Fruit fly (Drosophila melanogaster) whole organism, prepupa: ENCODE measurements around the gene CG43120.
A peak's percentile ranks its signal among the peaks of the same experiment; 100 is the strongest.

ENCODE experiments used
- Blimp-1 ChIP-seq: fragments of 200-800 bp; sonication (Bioruptor generic); optimal IDR thresholded peaks from 3 replicates; lab custom pipeline; 2017; ENCODE audit warnings: missing biosample characterization, missing genetic modification characterization, mild to moderate bottlenecking, moderate library complexity, missing genetic modification reagents
- CG10631 ChIP-seq: fragments of 200-800 bp; sonication (Bioruptor generic); optimal IDR thresholded peaks from 2 replicates; lab custom pipeline; 2016; ENCODE audit warnings: missing biosample characterization, missing genetic modification characterization
- CG10669 ChIP-seq: fragments of 200-800 bp; sonication (Bioruptor generic); optimal IDR thresholded peaks from 3 replicates; lab custom pipeline; 2018; ENCODE audit warnings: missing biosample characterization, mild to moderate bottlenecking, missing genetic modification characterization, moderate library complexity
- CG11294 ChIP-seq: fragments of 200-800 bp; sonication (Bioruptor generic); IDR thresholded peaks from 2 replicates; pipeline ENCODE4 v1.3.6; 2022; ENCODE audit warnings: missing biosample characterization, missing genetic modification characterization
- CG11762 ChIP-seq: fragments of 200-800 bp; sonication (Bioruptor generic); optimal IDR thresholded peaks from 3 replicates; lab custom pipeline; 2016; ENCODE audit warnings: missing biosample characterization, missing genetic modification characterization; ENCODE audit not compliant: insufficient read depth
- CG11902 ChIP-seq: fragments of 200-800 bp; sonication (Bioruptor generic); optimal IDR thresholded peaks from 3 replicates; lab custom pipeline; 2016; ENCODE audit warnings: missing biosample characterization, missing genetic modification characterization
- CG15336 ChIP-seq: fragments of 200-800 bp; sonication (Bioruptor generic); IDR thresholded peaks from 2 replicates; pipeline ENCODE4 v1.3.6; 2022; ENCODE audit warnings: missing biosample characterization, missing genetic modification characterization
- CG1621 ChIP-seq: fragments of 200-800 bp; sonication (Bioruptor generic); optimal IDR thresholded peaks from 3 replicates; lab custom pipeline; 2018; ENCODE audit warnings: missing biosample characterization, mild to moderate bottlenecking, missing genetic modification characterization
- CG16779 ChIP-seq: fragments of 200-800 bp; sonication (Bioruptor generic); optimal IDR thresholded peaks from 3 replicates; lab custom pipeline; 2017; ENCODE audit warnings: missing biosample characterization, mild to moderate bottlenecking, missing genetic modification characterization
- CG3032 ChIP-seq: fragments of 200-800 bp; optimal IDR thresholded peaks from 2 replicates; lab custom pipeline; 2019; ENCODE audit warnings: missing biosample characterization, mild to moderate bottlenecking, missing genetic modification characterization, moderate library complexity
- CG31627 ChIP-seq: fragments of 200-800 bp; sonication (Bioruptor generic); optimal IDR thresholded peaks from 3 replicates; lab custom pipeline; 2016; ENCODE audit warnings: missing biosample characterization, missing genetic modification characterization
- CG32006 ChIP-seq: fragments of 200-800 bp; sonication (Bioruptor generic); optimal IDR thresholded peaks from 3 replicates; lab custom pipeline; 2017; ENCODE audit warnings: missing biosample characterization, mild to moderate bottlenecking, missing genetic modification characterization
- CG34406 ChIP-seq: fragments of 200-800 bp; sonication (Bioruptor generic); optimal IDR thresholded peaks from 3 replicates; lab custom pipeline; 2016; ENCODE audit warnings: missing biosample characterization, missing genetic modification characterization
- CG3919 ChIP-seq: fragments of 200-800 bp; sonication (Bioruptor generic); optimal IDR thresholded peaks from 3 replicates; lab custom pipeline; 2016; ENCODE audit warnings: missing biosample characterization, missing genetic modification characterization
- CG4318 ChIP-seq: fragments of 200-800 bp; sonication (Bioruptor generic); optimal IDR thresholded peaks from 3 replicates; lab custom pipeline; 2017; ENCODE audit warnings: missing biosample characterization, mild to moderate bottlenecking, missing genetic modification characterization
- CG6163 ChIP-seq: fragments of 200-800 bp; sonication (Bioruptor generic); IDR thresholded peaks from 3 replicates; pipeline ENCODE4 v1.3.6; 2022; ENCODE audit warnings: missing biosample characterization, missing genetic modification characterization
- CG6276 ChIP-seq: fragments of 200-800 bp; sonication (Bioruptor generic); optimal IDR thresholded peaks from 2 replicates; lab custom pipeline; 2017; ENCODE audit warnings: missing biosample characterization, mild to moderate bottlenecking, missing genetic modification characterization
- CG6808 ChIP-seq: fragments of 200-800 bp; sonication (Bioruptor generic); optimal IDR thresholded peaks from 3 replicates; lab custom pipeline; 2017; ENCODE audit warnings: missing biosample characterization, missing genetic modification characterization, mild to moderate bottlenecking, moderate library complexity, missing genetic modification reagents
- CG6854 ChIP-seq: fragments of 200-800 bp; sonication (Bioruptor generic); optimal IDR thresholded peaks from 2 replicates; lab custom pipeline; 2017; ENCODE audit warnings: missing biosample characterization, mild to moderate bottlenecking, missing genetic modification characterization
- CG7368 ChIP-seq: fragments of 200-800 bp; sonication (Bioruptor generic); optimal IDR thresholded peaks from 3 replicates; lab custom pipeline; 2016; ENCODE audit warnings: missing biosample characterization, missing genetic modification characterization
- CG8119 ChIP-seq: fragments of 200-800 bp; sonication (Bioruptor generic); IDR thresholded peaks from 3 replicates; pipeline ENCODE4 v1.3.6; 2022; ENCODE audit warnings: missing biosample characterization, missing genetic modification characterization
- CG8319 ChIP-seq: fragments of 200-800 bp; sonication (Bioruptor generic); optimal IDR thresholded peaks from 3 replicates; lab custom pipeline; 2016; ENCODE audit warnings: missing biosample characterization, missing genetic modification characterization
- CG8632 ChIP-seq: fragments of 200-800 bp; sonication (Bioruptor generic); optimal IDR thresholded peaks from 3 replicates; lab custom pipeline; 2016; ENCODE audit warnings: missing biosample characterization, missing genetic modification characterization
- CG9139 ChIP-seq: fragments of 200-800 bp; sonication (Bioruptor generic); optimal IDR thresholded peaks from 3 replicates; lab custom pipeline; 2017; ENCODE audit warnings: missing biosample characterization, mild to moderate bottlenecking, missing genetic modification characterization
- Eip75B ChIP-seq: fragments of 200-800 bp; sonication (Bioruptor generic); optimal IDR thresholded peaks from 3 replicates; lab custom pipeline; 2016; ENCODE audit warnings: missing biosample characterization, missing genetic modification characterization
- Eip78C ChIP-seq: fragments of 200-800 bp; sonication (Bioruptor generic); peaks from one replicate; lab custom pipeline; 2016; ENCODE audit warnings: missing biosample characterization, missing genetic modification characterization
- Ets21C ChIP-seq: fragments of 200-800 bp; sonication (Bioruptor generic); optimal IDR thresholded peaks from 3 replicates; lab custom pipeline; 2016; ENCODE audit warnings: missing biosample characterization, missing genetic modification characterization
- Ets96B ChIP-seq: fragments of 200-800 bp; optimal IDR thresholded peaks from 2 replicates; lab custom pipeline; 2019; ENCODE audit warnings: missing biosample characterization, mild to moderate bottlenecking, missing genetic modification characterization, moderate library complexity
- Gug ChIP-seq: fragments of 200-800 bp; sonication (Bioruptor generic); IDR thresholded peaks from 2 replicates; pipeline ENCODE4 v1.3.6; 2022; ENCODE audit warnings: missing biosample characterization, missing genetic modification characterization
- Hr38 ChIP-seq: sonication (Bioruptor generic); optimal IDR thresholded peaks from 2 replicates; lab custom pipeline; 2016; ENCODE audit warnings: missing biosample characterization, missing genetic modification characterization
- Hr39 ChIP-seq: fragments of 200-800 bp; sonication (Bioruptor generic); optimal IDR thresholded peaks from 2 replicates; lab custom pipeline; 2016; ENCODE audit warnings: missing biosample characterization, missing genetic modification characterization
- Lpt ChIP-seq: fragments of 200-800 bp; sonication (Bioruptor generic); optimal IDR thresholded peaks from 3 replicates; lab custom pipeline; 2016; ENCODE audit warnings: missing biosample characterization, missing genetic modification characterization
- Smox ChIP-seq: fragments of 200-800 bp; sonication (Bioruptor generic); optimal IDR thresholded peaks from 3 replicates; lab custom pipeline; 2016; ENCODE audit warnings: missing biosample characterization, missing genetic modification characterization
- Sox102F ChIP-seq: fragments of 200-800 bp; sonication (Bioruptor generic); optimal IDR thresholded peaks from 2 replicates; lab custom pipeline; 2016; ENCODE audit warnings: missing biosample characterization, mild to moderate bottlenecking, missing genetic modification characterization
- Sox14 ChIP-seq: fragments of 200-800 bp; sonication (Bioruptor generic); optimal IDR thresholded peaks from 3 replicates; lab custom pipeline; 2016; ENCODE audit warnings: missing biosample characterization, missing genetic modification characterization
- Sox15 ChIP-seq: fragments of 200-800 bp; sonication (Bioruptor generic); optimal IDR thresholded peaks from 3 replicates; lab custom pipeline; 2016; ENCODE audit warnings: missing biosample characterization, missing genetic modification characterization
- achi ChIP-seq: fragments of 200-800 bp; sonication (Bioruptor generic); optimal IDR thresholded peaks from 3 replicates; lab custom pipeline; 2016; ENCODE audit warnings: missing biosample characterization, missing genetic modification characterization
- acj6 ChIP-seq: fragments of 200-800 bp; sonication (Bioruptor generic); optimal IDR thresholded peaks from 3 replicates; lab custom pipeline; 2016; ENCODE audit warnings: missing biosample characterization, missing genetic modification characterization
- cyc ChIP-seq: fragments of 200-800 bp; sonication (Bioruptor generic); optimal IDR thresholded peaks from 3 replicates; lab custom pipeline; 2016; ENCODE audit warnings: missing biosample characterization, missing genetic modification characterization
- dac ChIP-seq: fragments of 200-800 bp; sonication (Bioruptor generic); optimal IDR thresholded peaks from 2 replicates; lab custom pipeline; 2017; ENCODE audit warnings: missing biosample characterization, mild to moderate bottlenecking, missing genetic modification characterization
- eg ChIP-seq: fragments of 200-800 bp; sonication (Bioruptor generic); IDR thresholded peaks from 3 replicates; pipeline ENCODE4 v1.3.6; 2022; ENCODE audit warnings: missing biosample characterization, missing genetic modification characterization
- fd85E ChIP-seq: fragments of 200-800 bp; sonication (Bioruptor generic); optimal IDR thresholded peaks from 3 replicates; lab custom pipeline; 2016; ENCODE audit warnings: missing biosample characterization, missing genetic modification characterization
- fkh ChIP-seq: fragments of 200-800 bp; sonication (Bioruptor generic); optimal IDR thresholded peaks from 3 replicates; lab custom pipeline; 2017; ENCODE audit warnings: missing biosample characterization, mild to moderate bottlenecking, missing genetic modification characterization, moderate library complexity
- lz ChIP-seq: fragments of 200-800 bp; sonication (Bioruptor generic); optimal IDR thresholded peaks from 3 replicates; lab custom pipeline; 2016; ENCODE audit warnings: missing biosample characterization, missing genetic modification characterization
- net ChIP-seq: fragments of 200-800 bp; sonication (Bioruptor generic); optimal IDR thresholded peaks from 3 replicates; lab custom pipeline; 2016; ENCODE audit warnings: missing biosample characterization, missing genetic modification characterization
- pdm3 ChIP-seq: fragments of 200-800 bp; sonication (Bioruptor generic); optimal IDR thresholded peaks from 3 replicates; lab custom pipeline; 2016; ENCODE audit warnings: missing biosample characterization, missing genetic modification characterization
- ss ChIP-seq, 2 experiments: fragments of 200-800 bp; sonication (Bioruptor generic); optimal IDR thresholded peaks; 2 replicates in 1 of 2; 3 replicates in 1 of 2; lab custom pipeline; 2017 to 2018; ENCODE audit warnings: mild to moderate bottlenecking in 2 of 2, missing biosample characterization in 2 of 2, missing genetic modification characterization in 2 of 2, moderate library complexity in 1 of 2
- svp ChIP-seq: fragments of 200-800 bp; sonication (Bioruptor generic); peaks from one replicate; lab custom pipeline; 2016; ENCODE audit warnings: missing biosample characterization, missing genetic modification characterization
- topi ChIP-seq: fragments of 200-800 bp; sonication (Bioruptor generic); optimal IDR thresholded peaks from 3 replicates; lab custom pipeline; 2016; ENCODE audit warnings: missing biosample characterization, missing genetic modification characterization

Gene CG43120

dm6 chr3L:14335880-14336279, 45.8 kb upstream of the CG43120 start (continued):
- no peak for TF ChIP-seq fkh (GFP tag; lab: Kevin White, UChicago)
- TF ChIP-seq Sox14 (GFP tag; lab: Kevin White, UChicago) = peak; percentile 42
- TF ChIP-seq net (GFP tag; lab: Kevin White, UChicago) = no peak
- TF ChIP-seq achi (GFP tag; lab: Kevin White, UChicago) = peak; percentile 50
- no peak for TF ChIP-seq CG34406 (GFP tag; lab: Kevin White, UChicago)
- peak; percentile 67 for TF ChIP-seq CG11294 (GFP tag; lab: Robert Waterston, UW)
- peak; percentile 41 for TF ChIP-seq CG1621 (tag; lab: Kevin White, UChicago)
- peak; percentile 4 for TF ChIP-seq pdm3 (GFP tag; lab: Kevin White, UChicago)
- TF ChIP-seq CG7368 (GFP tag; lab: Kevin White, UChicago) = no peak
- peak; percentile 81 for TF ChIP-seq eg
- TF ChIP-seq Eip75B (GFP tag; lab: Kevin White, UChicago) = peak; percentile 40
- no peak for TF ChIP-seq Blimp-1 (GFP tag; lab: Kevin White, UChicago)
- TF ChIP-seq CG6854 (GFP tag; lab: Kevin White, UChicago) = no peak
- TF ChIP-seq CG8632 (GFP tag; lab: Kevin White, UChicago) = no peak
- peak; percentile 14 for TF ChIP-seq acj6
- peak; percentile 23 for TF ChIP-seq CG4318 (GFP tag; lab: Kevin White, UChicago)
- no peak for TF ChIP-seq Hr39
- peak; percentile 88 for TF ChIP-seq CG6163 (GFP tag; lab: Robert Waterston, UW)
- TF ChIP-seq dac (GFP tag; lab: Kevin White, UChicago) = no peak
- peak; percentile 71 for TF ChIP-seq Lpt (GFP tag; lab: Kevin White, UChicago)
- peak; percentile 87 for TF ChIP-seq Eip78C (GFP tag; lab: Kevin White, UChicago)
- TF ChIP-seq CG6276 (GFP tag; lab: Kevin White, UChicago) = peak; percentile 52
- TF ChIP-seq CG3032 (tag; lab: Kevin White, UChicago) = peak; percentile 82

dm6 chr3L:14338886-14339285, 42.8 kb upstream of the CG43120 start:
- TF ChIP-seq Ets21C (peak; percentile 54), Ets96B (peak; percentile 88), topi (GFP tag; lab: Kevin White, UChicago) (peak; percentile 77), Sox102F (GFP tag; lab: Kevin White, UChicago) (peak; percentile 69), ss (GFP tag; optimal IDR thresholded peaks at IDR 0.05; lab: Kevin White, UChicago) (peak; percentile 84 to 90), cyc (GFP tag; lab: Kevin White, UChicago) (peak; percentile 77), CG15336 (peak; percentile 93), Hr38 (GFP tag; lab: Kevin White, UChicago) (peak; percentile 80), CG7368 (GFP tag; lab: Kevin White, UChicago) (peak; percentile 93), CG16779 (tag; lab: Kevin White, UChicago) (peak; percentile 75), CG9139 (GFP tag; lab: Kevin White, UChicago) (peak; percentile 87), CG4318 (GFP tag; lab: Kevin White, UChicago) (peak; percentile 88), CG6276 (GFP tag; lab: Kevin White, UChicago) (peak; percentile 82), CG10631 (GFP tag; lab: Kevin White, UChicago) (peak; percentile 91), svp (GFP tag; lab: Kevin White, UChicago) (peak; percentile 89), Eip78C (GFP tag; lab: Kevin White, UChicago) (peak; percentile 98), net (GFP tag; lab: Kevin White, UChicago) (peak; percentile 92), CG3032 (tag; lab: Kevin White, UChicago) (peak; percentile 80), CG6808 (peak; percentile 85), CG8119 (peak; percentile 94), achi (GFP tag; lab: Kevin White, UChicago) (peak; percentile 92), lz (GFP tag; lab: Kevin White, UChicago) (peak; percentile 73), dac (GFP tag; lab: Kevin White, UChicago) (peak; percentile 91), eg (peak; percentile 93), CG34406 (GFP tag; lab: Kevin White, UChicago) (peak; percentile 85), Smox (GFP tag; lab: Kevin White, UChicago) (peak; percentile 67), CG11902 (GFP tag; lab: Kevin White, UChicago) (peak; percentile 83), fd85E (GFP tag; lab: Kevin White, UChicago) (peak; percentile 64), Sox15 (GFP tag; lab: Kevin White, UChicago) (peak; percentile 84), CG10669 (peak; percentile 89), CG32006 (peak; percentile 94), CG3919 (peak; percentile 95), CG8319 (peak; percentile 83), Blimp-1 (GFP tag; lab: Kevin White, UChicago) (no peak), CG11762 (GFP tag; lab: Kevin White, UChicago) (peak; percentile 87), Gug (peak; percentile 81), CG1621 (tag; lab: Kevin White, UChicago) (peak; percentile 91), CG31627 (peak; percentile 76)
